Fruit fly (Drosophila melanogaster): ENCODE data around the gene CG11656.

- no peak for TF ChIP-seq Sin3A (optimal IDR thresholded peaks at IDR 0.05)
- no peak for TF ChIP-seq Myc (optimal IDR thresholded peaks at IDR 0.05)
- TF ChIP-seq psq (optimal IDR thresholded peaks at IDR 0.05), result no peak
- TF ChIP-seq insv (optimal IDR thresholded peaks at IDR 0.05), result no peak
- TF ChIP-seq ttk (optimal IDR thresholded peaks at IDR 0.05), result no peak
- TF ChIP-seq h (optimal IDR thresholded peaks at IDR 0.05), result no peak
These were observed 32.2 kb upstream of the CG11656 start, which contains the start of the genes CG7381 and CG7091 for dm6 chr3R:12977371-12978050.
